Worm (Caenorhabditis elegans): Measurements from ENCODE around the gene T13C2.3.

Gene T13C2.3

DNA sequence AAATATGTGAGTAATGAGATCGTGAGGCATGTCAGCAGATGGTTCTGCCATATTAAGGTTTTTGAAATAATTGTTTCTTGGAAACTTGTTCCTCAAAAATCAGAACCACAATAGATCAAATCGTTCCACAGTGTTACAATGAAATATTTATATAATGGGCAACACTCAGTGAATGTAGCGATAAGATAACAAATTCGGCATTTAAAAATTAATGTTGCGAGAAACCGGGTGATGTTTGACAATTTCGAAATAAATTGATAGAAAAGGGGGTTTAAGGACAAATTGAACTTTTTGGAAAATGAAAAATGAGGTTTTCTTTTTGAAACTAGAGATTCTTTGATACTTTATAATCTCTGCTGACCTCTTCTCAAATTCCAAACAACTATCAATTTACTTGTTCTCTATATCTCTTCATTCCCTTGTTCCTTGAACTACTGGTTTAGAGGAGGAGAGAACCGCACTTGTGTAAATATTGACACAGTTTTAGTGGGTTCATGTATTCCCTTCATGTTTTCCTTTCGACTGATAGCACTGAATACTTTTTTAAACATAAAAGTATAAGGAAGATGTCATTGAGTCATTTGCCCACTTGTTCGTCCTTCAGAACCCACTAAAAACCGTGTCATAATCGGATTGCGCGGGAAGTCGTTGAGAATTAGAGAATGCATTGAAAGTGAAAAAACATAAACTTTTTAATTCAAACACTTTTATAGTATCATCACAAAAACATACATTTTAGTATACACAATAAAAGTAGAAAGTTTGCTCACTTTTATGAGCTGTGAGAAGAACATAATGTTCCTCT is 47.9 kb downstream of the T13C2.3 start:
- TF ChIP-seq syd-9 (tag; optimal IDR thresholded peaks at IDR 0.05) (no peak), ceh-19 (GFP tag; optimal IDR thresholded peaks at IDR 0.05) (peak; percentile 4), ceh-34 (tag; optimal IDR thresholded peaks at IDR 0.05) (peak; percentile 77), rnt-1 (tag; optimal IDR thresholded peaks at IDR 0.05) (no peak), hlh-6 (tag; optimal IDR thresholded peaks at IDR 0.05) (no peak), elt-2 (tag; optimal IDR thresholded peaks at IDR 0.05) (peak; percentile 3)

DNA sequence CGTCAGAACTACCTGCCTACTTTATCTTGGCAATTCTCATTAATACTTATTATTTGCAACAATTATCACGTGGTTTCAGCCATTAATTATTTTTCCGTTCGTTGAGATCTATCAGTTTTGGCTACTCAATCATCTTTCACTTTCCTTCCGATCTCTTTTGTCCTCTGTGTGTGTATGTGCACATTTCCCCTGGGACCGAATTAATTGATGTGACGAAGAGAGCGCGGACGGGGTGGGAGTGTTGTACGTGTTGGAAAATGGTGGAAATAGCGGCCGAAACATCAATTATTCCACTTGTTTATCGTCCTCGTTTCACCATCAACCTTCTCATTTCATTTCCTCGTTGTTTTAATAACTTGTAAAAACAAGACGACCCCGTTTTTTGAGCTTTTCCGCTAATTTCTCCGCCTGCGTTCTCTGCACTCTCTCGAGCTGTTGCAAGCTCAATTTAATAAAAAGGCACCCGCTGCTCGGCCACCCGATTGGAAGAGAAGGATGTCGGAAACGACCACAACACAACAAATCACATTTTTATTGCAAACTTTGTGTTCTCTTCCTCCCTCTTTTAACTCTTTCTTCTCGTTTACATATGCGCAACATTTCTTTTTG is 49.3 kb downstream of the T13C2.3 start:
- TF ChIP-seq unc-3 (GFP tag; conservative IDR thresholded peaks at IDR 0.05), result peak; percentile 84
- TF ChIP-seq unc-3 (tag; optimal IDR thresholded peaks at IDR 0.05), result peak; percentile 96
- TF ChIP-seq sox-4 (tag; optimal IDR thresholded peaks at IDR 0.05), result no peak
- peak; percentile 53 for TF ChIP-seq ceh-31 (tag; optimal IDR thresholded peaks at IDR 0.05)
- TF ChIP-seq pqm-1 (tag; optimal IDR thresholded peaks at IDR 0.05), result no peak
- peak; percentile 0 for TF ChIP-seq ceh-19 (GFP tag; optimal IDR thresholded peaks at IDR 0.05)
- peak; percentile 5 for TF ChIP-seq tbx-2 (tag; optimal IDR thresholded peaks at IDR 0.05)
- TF ChIP-seq nhr-11 (tag; optimal IDR thresholded peaks at IDR 0.05), result no peak
- no peak for TF ChIP-seq ceh-30 (tag; optimal IDR thresholded peaks at IDR 0.05)
- no peak for TF ChIP-seq ama-1 (optimal IDR thresholded peaks at IDR 0.05)
- TF ChIP-seq K09A11.1 (tag; optimal IDR thresholded peaks at IDR 0.05; ENCODE audit: insufficient read depth), result no peak
- no peak for TF ChIP-seq pat-9 (tag; optimal IDR thresholded peaks at IDR 0.05)
- TF ChIP-seq zip-5 (tag; optimal IDR thresholded peaks at IDR 0.05), result no peak
- no peak for TF ChIP-seq dmd-4 (tag; optimal IDR thresholded peaks at IDR 0.05; ENCODE audit: borderline replicate concordance)
- no peak for TF ChIP-seq ahr-1 (tag; optimal IDR thresholded peaks at IDR 0.05)
- no peak for TF ChIP-seq ceh-24 (tag; optimal IDR thresholded peaks at IDR 0.05)
- peak; percentile 61 for TF ChIP-seq ceh-14 (tag; optimal IDR thresholded peaks at IDR 0.05)
- no peak for TF ChIP-seq hlh-15 (tag; optimal IDR thresholded peaks at IDR 0.05)
- TF ChIP-seq fax-1 (tag; optimal IDR thresholded peaks at IDR 0.05), result no peak
- TF ChIP-seq Y22D7AL.16 (tag; optimal IDR thresholded peaks at IDR 0.05), result no peak
- TF ChIP-seq lim-6 (tag; optimal IDR thresholded peaks at IDR 0.05), result peak; percentile 18
- no peak for TF ChIP-seq eyg-1 (tag; optimal IDR thresholded peaks at IDR 0.05)
- TF ChIP-seq ceh-34 (tag; optimal IDR thresholded peaks at IDR 0.05), result no peak
- TF ChIP-seq elt-4 (tag; optimal IDR thresholded peaks at IDR 0.05), result no peak
- TF ChIP-seq unc-42 (tag; optimal IDR thresholded peaks at IDR 0.05), result peak; percentile 97
- TF ChIP-seq ceh-48 (tag; optimal IDR thresholded peaks at IDR 0.05), result no peak
- no peak for TF ChIP-seq pag-3 (tag; optimal IDR thresholded peaks at IDR 0.05; ENCODE audit: borderline replicate concordance)
- no peak for TF ChIP-seq gmeb-2 (tag; optimal IDR thresholded peaks at IDR 0.05)
- no peak for TF ChIP-seq ref-2 (tag; optimal IDR thresholded peaks at IDR 0.05)
- TF ChIP-seq C38D4.7 (GFP tag; optimal IDR thresholded peaks at IDR 0.05), result no peak
- TF ChIP-seq sox-2 (GFP tag; IDR thresholded peaks at IDR 0.05), result peak; percentile 21; the same call in 1 of the 2 replicates
- TF ChIP-seq nhr-232 (tag; optimal IDR thresholded peaks at IDR 0.05), result no peak
- TF ChIP-seq sdc-2 (tag; optimal IDR thresholded peaks at IDR 0.05), result no peak
- no peak for TF ChIP-seq ceh-2 (tag; optimal IDR thresholded peaks at IDR 0.05)
- no peak for TF ChIP-seq npax-4 (tag; optimal IDR thresholded peaks at IDR 0.05)
- TF ChIP-seq pha-2 (tag; optimal IDR thresholded peaks at IDR 0.05), result no peak
- TF ChIP-seq ceh-18 (tag; optimal IDR thresholded peaks at IDR 0.05), result no peak
- no peak for TF ChIP-seq fkh-6 (tag; optimal IDR thresholded peaks at IDR 0.05)
- no peak for TF ChIP-seq hlh-8 (tag; optimal IDR thresholded peaks at IDR 0.05)
- no peak for TF ChIP-seq ets-4 (tag; optimal IDR thresholded peaks at IDR 0.05)
- TF ChIP-seq unc-55 (GFP tag; optimal IDR thresholded peaks at IDR 0.05), result peak; percentile 83
